Worm (Caenorhabditis elegans) whole organism, mixed stage, embryonic: Measurements from ENCODE around the gene F20D6.11.
A peak's percentile ranks its signal among the peaks of the same experiment; 100 is the strongest.

Source experiments
- M03D4.4 ChIP-seq: sonication (generic microtip); optimal IDR thresholded peaks from 2 replicates; lab custom pipeline; 2017; ENCODE audit warnings: mild to moderate bottlenecking, missing genetic modification characterization, missing compliant biosample characterization
- bed-3 ChIP-seq: fragments of 200-800 bp; sonication (Bioruptor generic); optimal IDR thresholded peaks from 3 replicates; lab custom pipeline; 2018; ENCODE audit warnings: mild to moderate bottlenecking, missing genetic modification characterization, moderate library complexity, missing compliant biosample characterization
- blmp-1 ChIP-seq: fragments of 150-350 bp; optimal IDR thresholded peaks from 2 replicates; lab custom pipeline; 2014; ENCODE audit warnings: missing biosample characterization, missing genetic modification characterization
- ceh-39 ChIP-seq: fragments of 150-350 bp; optimal IDR thresholded peaks from 2 replicates; lab custom pipeline; 2014; ENCODE audit warnings: missing biosample characterization, missing genetic modification characterization
- ceh-43 ChIP-seq: fragments of 200-800 bp; sonication (Bioruptor generic); optimal IDR thresholded peaks from 2 replicates; lab custom pipeline; 2018; ENCODE audit warnings: mild to moderate bottlenecking, missing genetic modification characterization, moderate library complexity, missing compliant biosample characterization
- ces-1 ChIP-seq: fragments of 150-350 bp; optimal IDR thresholded peaks from 2 replicates; lab custom pipeline; 2014; ENCODE audit warnings: missing biosample characterization, missing genetic modification reagents, missing genetic modification characterization
- cnd-1 ChIP-seq: fragments of 200-800 bp; sonication (Bioruptor generic); optimal IDR thresholded peaks from 2 replicates; lab custom pipeline; 2018; ENCODE audit warnings: mild to moderate bottlenecking, missing genetic modification characterization, missing compliant biosample characterization
- drap-1 ChIP-seq: fragments of 200-800 bp; sonication (Bioruptor generic); optimal IDR thresholded peaks from 3 replicates; lab custom pipeline; 2018; ENCODE audit warnings: mild to moderate bottlenecking, missing genetic modification characterization, missing compliant biosample characterization
- elt-1 ChIP-seq: sonication (generic microtip); optimal IDR thresholded peaks from 2 replicates; lab custom pipeline; 2017; ENCODE audit warnings: missing genetic modification characterization, mild to moderate bottlenecking, missing compliant biosample characterization, antibody characterized with exemption, moderate library complexity, borderline replicate concordance; ENCODE audit not compliant: insufficient read depth
- elt-3 ChIP-seq: fragments of 150-350 bp; optimal IDR thresholded peaks from 2 replicates; lab custom pipeline; 2014; ENCODE audit warnings: missing biosample characterization, missing genetic modification characterization
- flh-1 ChIP-seq: fragments of 200-800 bp; sonication (Bioruptor generic); optimal IDR thresholded peaks from 2 replicates; lab custom pipeline; 2018; ENCODE audit warnings: mild to moderate bottlenecking, missing genetic modification characterization, moderate library complexity, missing compliant biosample characterization
- ham-2 ChIP-seq: fragments of 200-800 bp; sonication (Bioruptor generic); optimal IDR thresholded peaks from 2 replicates; lab custom pipeline; 2018; ENCODE audit warnings: mild to moderate bottlenecking, missing genetic modification characterization, missing compliant biosample characterization
- hlh-1 ChIP-seq: fragments of 150-350 bp; optimal IDR thresholded peaks from 2 replicates; lab custom pipeline; 2014; ENCODE audit warnings: missing biosample characterization, missing genetic modification reagents, missing genetic modification characterization
- lin-32 ChIP-seq: fragments of 200-800 bp; sonication (Bioruptor generic); optimal IDR thresholded peaks from 2 replicates; lab custom pipeline; 2018; ENCODE audit warnings: mild to moderate bottlenecking, missing genetic modification characterization, missing compliant biosample characterization
- lsy-2 ChIP-seq: fragments of 150-350 bp; optimal IDR thresholded peaks from 2 replicates; lab custom pipeline; 2014; ENCODE audit warnings: missing biosample characterization, missing genetic modification characterization
- mab-5 ChIP-seq: fragments of 150-350 bp; optimal IDR thresholded peaks from 2 replicates; lab custom pipeline; 2014; ENCODE audit warnings: missing biosample characterization, missing genetic modification characterization
- mls-2 ChIP-seq: sonication (generic microtip); optimal IDR thresholded peaks from 2 replicates; lab custom pipeline; 2016; ENCODE audit warnings: mild to moderate bottlenecking, missing genetic modification characterization, moderate library complexity, missing compliant biosample characterization
- nhr-2 ChIP-seq: fragments of 150-350 bp; optimal IDR thresholded peaks from 2 replicates; lab custom pipeline; 2014; ENCODE audit warnings: missing biosample characterization, missing genetic modification characterization
- nhr-237 ChIP-seq: fragments of 150-350 bp; optimal IDR thresholded peaks from 2 replicates; lab custom pipeline; 2014; ENCODE audit warnings: missing biosample characterization, missing genetic modification characterization
- nhr-28 ChIP-seq: fragments of 150-350 bp; optimal IDR thresholded peaks from 2 replicates; lab custom pipeline; 2014; ENCODE audit warnings: missing biosample characterization, missing genetic modification characterization
- nhr-76 ChIP-seq: sonication (generic microtip); optimal IDR thresholded peaks from 2 replicates; lab custom pipeline; 2017; ENCODE audit warnings: missing biosample characterization, missing genetic modification characterization
- pha-4 ChIP-seq: fragments of 150-350 bp; optimal IDR thresholded peaks from 2 replicates; lab custom pipeline; 2018; ENCODE audit warnings: missing biosample characterization, missing genetic modification reagents, missing genetic modification characterization
- snpc-4 ChIP-seq: fragments of 150-350 bp; optimal IDR thresholded peaks from 2 replicates; lab custom pipeline; 2014; ENCODE audit warnings: missing biosample characterization, missing genetic modification characterization
- sptf-1 ChIP-seq: sonication (generic microtip); optimal IDR thresholded peaks from 2 replicates; lab custom pipeline; 2017; ENCODE audit warnings: mild to moderate bottlenecking, missing genetic modification characterization, moderate library complexity, missing compliant biosample characterization
- tbx-8 ChIP-seq: fragments of 200-800 bp; sonication (Bioruptor generic); optimal IDR thresholded peaks from 2 replicates; lab custom pipeline; 2018; ENCODE audit warnings: mild to moderate bottlenecking, missing genetic modification characterization, moderate library complexity, missing compliant biosample characterization
- unc-120 ChIP-seq: sonication (generic microtip); optimal IDR thresholded peaks from 2 replicates; lab custom pipeline; 2017; ENCODE audit warnings: missing genetic modification characterization, missing compliant biosample characterization; ENCODE audit not compliant: poor library complexity, severe bottlenecking
- unc-39 ChIP-seq: fragments of 150-350 bp; optimal IDR thresholded peaks from 2 replicates; lab custom pipeline; 2014; ENCODE audit warnings: missing biosample characterization, missing genetic modification characterization
- unc-62 ChIP-seq: fragments of 150-350 bp; optimal IDR thresholded peaks from 2 replicates; lab custom pipeline; 2014; ENCODE audit warnings: missing biosample characterization, missing genetic modification reagents, missing genetic modification characterization
- zip-8 ChIP-seq: fragments of 150-350 bp; optimal IDR thresholded peaks from 2 replicates; lab custom pipeline; 2014; ENCODE audit warnings: missing biosample characterization, missing genetic modification characterization

The F20D6.11 gene

DNA sequence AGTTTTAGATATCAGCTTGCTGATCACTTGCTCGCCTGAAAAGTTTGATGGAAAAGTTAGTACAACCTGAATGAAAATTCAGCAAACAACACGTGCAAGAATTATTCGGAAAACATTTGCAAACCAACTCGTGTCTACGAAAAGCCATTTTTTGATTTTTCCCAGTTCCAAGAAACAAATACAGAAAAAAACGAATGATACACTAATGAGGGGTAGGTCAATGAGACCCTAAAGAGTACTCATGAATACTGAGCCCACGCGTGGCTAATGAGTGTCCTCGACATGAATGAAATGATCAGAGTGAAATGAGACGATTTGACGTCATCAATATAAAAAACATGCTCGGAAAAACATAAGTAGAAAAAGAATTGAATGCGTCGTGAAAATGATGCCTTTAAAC lies 13.1 kb upstream of the F20D6.11 start:
- TF ChIP-seq sptf-1 = no peak
- no peak for TF ChIP-seq nhr-76 (tag; lab: Kevin White, UChicago)
- TF ChIP-seq tbx-8 (GFP tag; lab: Kevin White, UChicago) = no peak
- TF ChIP-seq unc-39 (tag; lab: Kevin White, UChicago) = no peak
- no peak for TF ChIP-seq M03D4.4
- TF ChIP-seq pha-4 = no peak
- TF ChIP-seq ham-2 (GFP tag; lab: Kevin White, UChicago) = no peak
- no peak for TF ChIP-seq flh-1 (GFP tag; lab: Kevin White, UChicago)
- TF ChIP-seq elt-1 (tag; lab: Kevin White, UChicago) = no peak
- no peak for TF ChIP-seq ces-1 (GFP tag; lab: Kevin White, UChicago)
- TF ChIP-seq ceh-39 (tag; lab: Kevin White, UChicago) = no peak
- TF ChIP-seq unc-120 (tag; lab: Kevin White, UChicago) = no peak
- no peak for TF ChIP-seq snpc-4 (tag; lab: Kevin White, UChicago)
- no peak for TF ChIP-seq nhr-237 (tag; lab: Kevin White, UChicago)
- no peak for TF ChIP-seq ceh-43 (GFP tag; lab: Kevin White, UChicago)
- no peak for TF ChIP-seq bed-3 (GFP tag; lab: Kevin White, UChicago)
- no peak for TF ChIP-seq zip-8
- TF ChIP-seq nhr-2 (tag; lab: Kevin White, UChicago) = no peak

DNA sequence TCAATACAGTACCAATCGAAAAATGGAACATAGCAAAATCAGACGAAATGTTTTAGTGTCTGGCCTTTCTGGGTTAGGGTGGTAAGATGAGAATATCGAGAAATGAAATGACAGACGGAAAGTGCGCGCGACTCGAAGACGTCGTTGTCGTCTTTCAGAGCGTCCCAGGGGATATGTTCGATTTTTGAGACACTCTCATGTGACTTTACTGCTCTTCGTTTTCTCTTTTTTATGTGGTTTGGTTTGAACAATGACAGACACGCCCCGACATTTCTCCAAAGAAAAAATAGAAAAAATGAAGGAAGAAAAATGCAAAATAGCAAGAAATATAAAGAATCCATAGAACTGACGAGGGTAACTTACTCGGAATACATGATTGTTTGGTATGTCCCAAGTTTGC lies 11.6 kb upstream of the F20D6.11 start:
- TF ChIP-seq tbx-8 (GFP tag; lab: Kevin White, UChicago) = no peak
- no peak for TF ChIP-seq bed-3 (GFP tag; lab: Kevin White, UChicago)
- TF ChIP-seq elt-3 = no peak
- no peak for TF ChIP-seq ces-1 (GFP tag; lab: Kevin White, UChicago)
- no peak for TF ChIP-seq mab-5
- TF ChIP-seq snpc-4 (tag; lab: Kevin White, UChicago) = no peak
- TF ChIP-seq nhr-28 (tag; lab: Kevin White, UChicago) = no peak
- no peak for TF ChIP-seq nhr-237 (tag; lab: Kevin White, UChicago)
- no peak for TF ChIP-seq lsy-2
- TF ChIP-seq sptf-1 = no peak
- TF ChIP-seq unc-120 (tag; lab: Kevin White, UChicago) = no peak
- no peak for TF ChIP-seq blmp-1 (tag; lab: Kevin White, UChicago)
- no peak for TF ChIP-seq unc-62 (GFP tag; lab: Kevin White, UChicago)

DNA sequence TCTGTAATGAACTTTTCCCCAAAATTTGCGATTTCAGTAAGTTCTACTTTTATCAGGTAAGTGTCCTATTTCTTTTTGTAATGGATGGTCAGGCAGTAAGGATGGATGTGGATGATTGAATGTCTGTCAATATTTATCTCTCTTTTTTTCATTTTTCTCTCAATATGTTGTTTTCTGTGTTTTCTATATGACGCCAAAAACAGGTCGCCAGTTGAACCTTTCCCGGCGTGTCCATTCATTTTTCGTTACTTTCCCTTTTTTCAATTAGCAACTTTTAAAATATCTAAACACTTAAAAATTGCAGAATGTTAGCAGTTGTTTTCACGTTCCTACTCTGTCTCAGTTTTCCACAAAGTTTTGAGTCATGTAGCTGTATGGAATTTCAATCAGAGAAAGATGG lies 8.0 kb upstream of the F20D6.11 start, which contains the start of gene timp-1:
Gene timp-1, plus strand, starts transcription at position 305 of the 400 bp plus-strand sequence.
- TF ChIP-seq lin-32 (no peak), zip-8 (peak; percentile 67)

DNA sequence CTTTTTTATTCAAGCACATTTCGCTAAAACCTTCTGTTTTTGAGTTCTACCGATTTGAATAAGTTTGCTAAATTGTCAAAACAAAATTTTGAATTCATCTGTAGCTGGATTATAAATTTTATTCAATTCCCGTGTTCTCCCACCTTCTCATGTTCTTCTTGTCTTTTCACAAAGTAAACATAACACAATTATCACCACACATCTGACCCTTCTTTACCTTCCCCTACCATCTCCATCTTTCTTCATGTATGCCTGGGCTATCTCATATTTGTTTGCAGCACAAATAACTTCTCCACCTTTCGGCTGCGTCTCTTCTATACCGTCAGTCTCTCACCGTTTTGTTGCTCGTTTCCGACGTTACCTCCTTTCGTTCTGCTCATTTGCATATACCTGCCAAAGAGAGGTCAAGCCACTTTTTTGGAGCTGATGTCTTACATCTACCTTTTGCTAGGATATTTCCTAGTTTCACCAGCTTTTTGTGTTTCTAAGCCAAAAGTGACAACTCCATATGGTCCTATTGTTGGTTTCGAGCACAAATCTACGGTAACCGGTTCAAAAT lies 4.3 kb upstream of the F20D6.11 start, which contains the start of gene cest-17:
Gene cest-17, plus strand, starts transcription at position 248 of the 559 bp plus-strand sequence.
- no peak for TF ChIP-seq elt-3
- peak; percentile 0 for TF ChIP-seq nhr-2 (tag; lab: Kevin White, UChicago)
- peak; percentile 6 for TF ChIP-seq pha-4
- TF ChIP-seq, all 35 proteins: peak for 2

DNA sequence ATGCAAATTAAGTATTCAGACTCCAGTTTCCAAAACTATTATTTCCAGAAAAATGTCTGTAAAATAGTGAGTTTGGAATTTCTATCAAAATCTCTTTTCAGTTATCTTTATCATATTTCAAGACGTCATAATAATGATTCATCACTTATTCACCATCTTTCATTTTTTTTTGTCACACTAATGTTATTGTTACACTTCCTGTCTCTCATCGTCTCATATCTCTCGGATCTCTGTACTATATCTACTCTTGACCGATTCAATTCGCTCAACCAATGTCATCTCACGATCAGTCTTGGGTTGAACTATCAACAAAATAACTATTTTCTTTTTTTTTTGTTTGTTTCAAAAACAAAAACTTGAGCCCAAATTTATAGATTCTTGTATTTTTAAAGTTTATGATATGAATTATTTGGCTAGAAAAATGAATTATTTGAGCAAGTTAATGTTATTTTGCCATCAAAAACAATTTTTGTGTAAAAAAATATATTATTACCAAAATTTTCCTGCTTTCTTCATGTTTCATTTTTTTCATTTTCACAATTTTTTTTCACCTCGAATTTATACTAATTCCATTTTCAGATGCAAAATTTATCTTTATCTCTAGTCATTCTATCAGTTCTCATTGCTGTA lies 2.5 kb upstream of the F20D6.11 start, which contains the start of gene cri-2:
Gene cri-2, plus strand, starts transcription at position 580 of the 630 bp plus-strand sequence.
- TF ChIP-seq ceh-43 (GFP tag; lab: Kevin White, UChicago) (no peak), flh-1 (GFP tag; lab: Kevin White, UChicago) (no peak), M03D4.4 (no peak), zip-8 (no peak), nhr-2 (tag; lab: Kevin White, UChicago) (no peak), nhr-28 (tag; lab: Kevin White, UChicago) (no peak), unc-62 (GFP tag; lab: Kevin White, UChicago) (peak; percentile 68)

DNA sequence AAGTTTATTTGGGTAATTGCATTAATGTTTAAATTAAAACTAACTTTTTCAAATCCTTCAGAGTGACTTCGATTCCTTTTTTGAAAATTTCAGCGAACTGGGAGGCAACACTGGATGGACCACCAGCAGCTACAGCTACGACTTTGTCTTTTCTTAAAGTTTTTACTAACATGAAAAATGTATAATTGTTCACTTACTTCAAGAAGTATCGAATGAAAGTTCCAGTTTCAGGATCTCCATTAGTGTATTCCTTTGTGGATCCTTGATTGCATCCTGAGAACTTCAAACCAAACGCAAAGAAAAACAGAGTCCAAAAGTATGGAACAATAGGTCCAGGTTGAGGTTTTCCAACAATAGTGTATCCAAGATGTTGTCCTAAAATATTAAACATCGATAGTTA lies 1.9 kb downstream of the F20D6.11 start:
- TF ChIP-seq hlh-1 (tag; lab: Kevin White, UChicago) (no peak), mab-5 (no peak), ceh-39 (tag; lab: Kevin White, UChicago) (no peak), drap-1 (GFP tag; lab: Kevin White, UChicago) (no peak), mls-2 (tag; lab: Kevin White, UChicago) (no peak), ces-1 (GFP tag; lab: Kevin White, UChicago) (no peak), cnd-1 (tag; lab: Kevin White, UChicago) (no peak), blmp-1 (tag; lab: Kevin White, UChicago) (no peak), elt-1 (tag; lab: Kevin White, UChicago) (no peak)
